Worm (Caenorhabditis elegans) whole organism, L4/young adult: ENCODE data around the gene bud-13.
"Not testable (repeated sequence)": the region's sequence is repeated elsewhere in the genome, so short reads cannot be mapped to it uniquely, and the experiment has no call there.

Experiments
- W03F9.2 ChIP-seq: fragments of 150-350 bp; optimal IDR thresholded peaks from 2 replicates; lab custom pipeline; 2014; ENCODE audit warnings: missing biosample characterization, missing genetic modification characterization
- dao-5 ChIP-seq: sonication (generic microtip); optimal IDR thresholded peaks from 2 replicates; lab custom pipeline; 2016; ENCODE audit warnings: missing genotype, missing genetic modification characterization, moderate library complexity, missing compliant biosample characterization
- him-1 ChIP-seq: sonication (generic microtip); optimal IDR thresholded peaks from 2 replicates; lab custom pipeline; 2016; ENCODE audit warnings: missing genotype, missing genetic modification reagents, missing genetic modification characterization, missing compliant biosample characterization

Gene bud-13

ce11 chrIII:8967639-8968038 lies at the start of gene bud-13, which contains the start of gene rpap-2:
Gene bud-13, minus strand, starts transcription at chrIII:8967727.
Gene rpap-2, plus strand, starts transcription at chrIII:8967967.
- TF ChIP-seq W03F9.2 (peak; percentile 36), him-1 (no peak)

- TF ChIP-seq dao-5 (tag; lab: Kevin White, UChicago): no peak
- no peak for TF ChIP-seq him-1
- TF ChIP-seq W03F9.2: no peak
These were observed 49.7 kb upstream of the bud-13 start, which contains the start of gene F59B2.12 for ce11 chrIII:9017181-9017651. Gene F59B2.12, plus strand, starts transcription at chrIII:9017601.

ce11 chrIII:9012309-9012708 lies 44.8 kb upstream of the bud-13 start, which contains the start of gene F59B2.9:
Gene F59B2.9, minus strand, starts transcription at chrIII:9012409.
- TF ChIP-seq W03F9.2: no peak
- TF ChIP-seq dao-5 (tag; lab: Kevin White, UChicago): no peak
- no peak for TF ChIP-seq him-1

ce11 chrIII:9010047-9010446 lies 42.5 kb upstream of the bud-13 start, which contains the start of gene F59B2.8:
Gene F59B2.8, minus strand, starts transcription at chrIII:9010197.
- TF ChIP-seq dao-5 (tag; lab: Kevin White, UChicago) (no peak), W03F9.2 (no peak), him-1 (no peak)

ce11 chrIII:9007183-9007582 lies 39.7 kb upstream of the bud-13 start:
- TF ChIP-seq dao-5 (tag; lab: Kevin White, UChicago) (no peak), W03F9.2 (no peak), him-1 (no peak)

ce11 chrIII:9005905-9006372 lies 38.4 kb upstream of the bud-13 start, which contains the start of gene rab-6.1:
Gene rab-6.1, minus strand, starts transcription at chrIII:9005955.
- not testable (repeated sequence) for TF ChIP-seq him-1; dao-5 (tag; lab: Kevin White, UChicago); W03F9.2

- TF ChIP-seq W03F9.2 (no peak), him-1 (no peak), dao-5 (tag; lab: Kevin White, UChicago) (no peak)
These were observed 37.1 kb upstream of the bud-13 start for ce11 chrIII:9004658-9005057.

ce11 chrIII:9002545-9002944 lies 35.0 kb upstream of the bud-13 start, which contains the start of the genes F59B2.15 and zif-1:
Gene F59B2.15, minus strand, starts transcription at chrIII:9002645.
Gene zif-1, plus strand, starts transcription at chrIII:9002779.
- TF ChIP-seq W03F9.2 (no peak), dao-5 (tag; lab: Kevin White, UChicago) (no peak), him-1 (no peak)

ce11 chrIII:9001899-9002298 lies 34.4 kb upstream of the bud-13 start, which contains the start of gene rpn-6.2:
Gene rpn-6.2, minus strand, starts transcription at chrIII:9001999.
- no peak for TF ChIP-seq W03F9.2
- no peak for TF ChIP-seq him-1
- no peak for TF ChIP-seq dao-5 (tag; lab: Kevin White, UChicago)

ce11 chrIII:9001491-9001890 lies 34.0 kb upstream of the bud-13 start:
- peak; percentile 22 for TF ChIP-seq W03F9.2
- no peak for TF ChIP-seq dao-5 (tag; lab: Kevin White, UChicago)
- no peak for TF ChIP-seq him-1

- TF ChIP-seq W03F9.2 (no peak), him-1 (no peak), dao-5 (tag; lab: Kevin White, UChicago) (no peak)
These were observed 32.0 kb upstream of the bud-13 start, which contains the start of gene F59B2.3 for ce11 chrIII:8999508-8999907. Gene F59B2.3, minus strand, starts transcription at chrIII:8999766.

- no peak for TF ChIP-seq dao-5 (tag; lab: Kevin White, UChicago)
- no peak for TF ChIP-seq him-1
- TF ChIP-seq W03F9.2: no peak
These were observed 31.4 kb upstream of the bud-13 start for ce11 chrIII:8998884-8999283.

- no peak for TF ChIP-seq W03F9.2
- no peak for TF ChIP-seq dao-5 (tag; lab: Kevin White, UChicago)
- TF ChIP-seq him-1: no peak
These were observed 30.3 kb upstream of the bud-13 start for ce11 chrIII:8997821-8998220.

- TF ChIP-seq dao-5 (tag; lab: Kevin White, UChicago): no peak
- TF ChIP-seq W03F9.2: no peak
- no peak for TF ChIP-seq him-1
These were observed 29.2 kb upstream of the bud-13 start, which contains the start of gene skat-1 for ce11 chrIII:8996686-8997085. Gene skat-1, minus strand, starts transcription at chrIII:8996786.

ce11 chrIII:8989752-8990151 lies 22.2 kb upstream of the bud-13 start, which contains the start of gene R08D7.7:
Gene R08D7.7, plus strand, starts transcription at chrIII:8990052.
- TF ChIP-seq dao-5 (tag; lab: Kevin White, UChicago); him-1; W03F9.2: not testable (repeated sequence)
